Worm (Caenorhabditis elegans) whole organism, young adult: Measurements from ENCODE around the gene lhpp-1.

Experiments used
- cebp-2 ChIP-seq: fragments of 200-800 bp; sonication (Bioruptor generic); IDR thresholded peaks from 2 replicates; pipeline ENCODE4 v1.3.6; 2022; ENCODE audit warnings: missing genetic modification characterization, missing compliant biosample characterization
- lin-35 ChIP-seq, 3 experiments: fragments of 150-350 bp in 2 of 3; sonication (generic microtip) in 1 of 3; optimal IDR thresholded peaks; 2 replicates each; lab custom pipeline; 2014 to 2018; ENCODE audit warnings: missing biosample characterization in 3 of 3, missing genetic modification characterization in 3 of 3, missing genetic modification reagents in 3 of 3
- pha-4 ChIP-seq: fragments of 150-350 bp; sonication (generic microtip); optimal IDR thresholded peaks from 2 replicates; lab custom pipeline; 2014; ENCODE audit warnings: missing biosample characterization, missing genetic modification reagents, missing genetic modification characterization
- tbx-9 ChIP-seq: sonication (generic microtip); optimal IDR thresholded peaks from 2 replicates; lab custom pipeline; 2016; ENCODE audit warnings: borderline replicate concordance, missing genetic modification characterization, inconsistent platforms, missing compliant biosample characterization

ce11 chrV:12159975-12160374, 48.4 kb upstream of the lhpp-1 start:
- TF ChIP-seq pha-4 (tag; lab: Kevin White, UChicago): no peak
- no peak for TF ChIP-seq tbx-9
- no peak for TF ChIP-seq lin-35 (GFP tag; optimal IDR thresholded peaks at IDR 0.05; lab: Kevin White, UChicago)
- no peak for TF ChIP-seq cebp-2 (GFP tag; lab: Robert Waterston, UW)
